Fruit fly (Drosophila melanogaster): ENCODE measurements around the gene laf.

dm6 chr3R:4830413-4830812, 47.9 kb downstream of the laf start, which contains the start of gene CG14658:
- no peak for TF ChIP-seq CG13424 (tag; optimal IDR thresholded peaks at IDR 0.05)
- TF ChIP-seq Hmr (GFP tag; optimal IDR thresholded peaks at IDR 0.05): no peak
- no peak for TF ChIP-seq CG1529 (GFP tag; optimal IDR thresholded peaks at IDR 0.05)
- TF ChIP-seq Taf1 (GFP tag; IDR thresholded peaks at IDR 0.05): no peak
- TF ChIP-seq CG34422 (GFP tag; IDR thresholded peaks at IDR 0.05): no peak

Measured in whole organism, embryonic.